Worm (Caenorhabditis elegans) whole organism, L1 larva: ENCODE measurements around the gene arrd-6.

Experiments
- ces-1 ChIP-seq: fragments of 150-350 bp; optimal IDR thresholded peaks from 2 replicates; lab custom pipeline; 2014; ENCODE audit warnings: missing biosample characterization, missing genetic modification reagents, missing genetic modification characterization
- elt-3 ChIP-seq, 6 experiments: fragments of 150-350 bp in 1 of 6; sonication (generic microtip); optimal IDR thresholded peaks; 2 replicates each; lab custom pipeline; 2017 to 2018; ENCODE audit warnings: missing biosample characterization in 6 of 6, missing genetic modification characterization in 6 of 6, inconsistent platforms in 1 of 6
- mdl-1 ChIP-seq, 2 experiments: fragments of 150-350 bp; optimal IDR thresholded peaks; 2 replicates each; lab custom pipeline; 2014 to 2017; ENCODE audit warnings: missing biosample characterization in 2 of 2, missing genetic modification characterization in 2 of 2, inconsistent platforms in 1 of 2
- nhr-77 ChIP-seq: fragments of 150-350 bp; optimal IDR thresholded peaks from 2 replicates; lab custom pipeline; 2014; ENCODE audit warnings: missing biosample characterization, missing genetic modification characterization
- tbx-2 ChIP-seq: sonication (generic microtip); optimal IDR thresholded peaks from 2 replicates; lab custom pipeline; 2016; ENCODE audit warnings: missing genetic modification characterization, missing compliant biosample characterization

DNA sequence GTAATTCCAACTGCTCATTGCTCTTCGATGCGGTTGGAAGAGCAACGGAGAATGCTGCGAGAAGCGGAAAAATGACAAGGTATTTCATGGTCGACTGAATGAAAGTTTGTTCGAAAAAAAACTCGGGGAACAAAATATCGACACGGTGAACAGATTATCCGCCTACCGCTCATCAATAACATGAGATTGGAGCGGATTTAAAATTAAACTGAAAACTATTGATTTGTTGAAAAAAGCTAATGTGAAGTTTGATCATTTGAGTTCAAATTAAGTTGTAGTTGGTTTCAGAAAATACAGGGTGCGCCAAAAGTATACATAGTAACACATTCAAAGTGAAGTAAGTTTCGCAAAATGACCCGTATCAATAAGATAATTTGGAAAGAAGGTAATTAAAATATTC lies 2.4 kb upstream of the arrd-6 start, which contains the start of gene F40F8.4:
- no peak for TF ChIP-seq mdl-1 (tag; optimal IDR thresholded peaks at IDR 0.05; lab: Kevin White, UChicago)
- no peak for TF ChIP-seq tbx-2 (tag; lab: Kevin White, UChicago)
- TF ChIP-seq elt-3 (tag; optimal IDR thresholded peaks at IDR 0.05; lab: Kevin White, UChicago): no peak
- no peak for TF ChIP-seq ces-1 (GFP tag; lab: Kevin White, UChicago)
- no peak for TF ChIP-seq nhr-77 (tag; lab: Kevin White, UChicago)
